Worm (Caenorhabditis elegans) whole organism, mixed stage, embryonic: ENCODE results near the gene fbxb-15.

Source experiments
- bed-3 ChIP-seq: fragments of 200-800 bp; sonication (Bioruptor generic); optimal IDR thresholded peaks from 3 replicates; lab custom pipeline; 2018; ENCODE audit warnings: mild to moderate bottlenecking, missing genetic modification characterization, moderate library complexity, missing compliant biosample characterization
- blmp-1 ChIP-seq: fragments of 150-350 bp; optimal IDR thresholded peaks from 2 replicates; lab custom pipeline; 2014; ENCODE audit warnings: missing biosample characterization, missing genetic modification characterization
- ceh-39 ChIP-seq: fragments of 150-350 bp; optimal IDR thresholded peaks from 2 replicates; lab custom pipeline; 2014; ENCODE audit warnings: missing biosample characterization, missing genetic modification characterization
- ceh-43 ChIP-seq: fragments of 200-800 bp; sonication (Bioruptor generic); optimal IDR thresholded peaks from 2 replicates; lab custom pipeline; 2018; ENCODE audit warnings: mild to moderate bottlenecking, missing genetic modification characterization, moderate library complexity, missing compliant biosample characterization
- ceh-83 ChIP-seq: fragments of 200-800 bp; sonication (Bioruptor generic); optimal IDR thresholded peaks from 2 replicates; lab custom pipeline; 2018; ENCODE audit warnings: mild to moderate bottlenecking, missing genetic modification characterization, missing compliant biosample characterization
- ces-1 ChIP-seq: fragments of 150-350 bp; optimal IDR thresholded peaks from 2 replicates; lab custom pipeline; 2014; ENCODE audit warnings: missing biosample characterization, missing genetic modification reagents, missing genetic modification characterization
- cnd-1 ChIP-seq: fragments of 200-800 bp; sonication (Bioruptor generic); optimal IDR thresholded peaks from 2 replicates; lab custom pipeline; 2018; ENCODE audit warnings: mild to moderate bottlenecking, missing genetic modification characterization, missing compliant biosample characterization
- drap-1 ChIP-seq: fragments of 200-800 bp; sonication (Bioruptor generic); optimal IDR thresholded peaks from 3 replicates; lab custom pipeline; 2018; ENCODE audit warnings: mild to moderate bottlenecking, missing genetic modification characterization, missing compliant biosample characterization
- elt-1 ChIP-seq: sonication (generic microtip); optimal IDR thresholded peaks from 2 replicates; lab custom pipeline; 2017; ENCODE audit warnings: missing genetic modification characterization, mild to moderate bottlenecking, missing compliant biosample characterization, antibody characterized with exemption, moderate library complexity, borderline replicate concordance; ENCODE audit not compliant: insufficient read depth
- elt-3 ChIP-seq: fragments of 150-350 bp; optimal IDR thresholded peaks from 2 replicates; lab custom pipeline; 2014; ENCODE audit warnings: missing biosample characterization, missing genetic modification characterization
- flh-1 ChIP-seq: fragments of 200-800 bp; sonication (Bioruptor generic); optimal IDR thresholded peaks from 2 replicates; lab custom pipeline; 2018; ENCODE audit warnings: mild to moderate bottlenecking, missing genetic modification characterization, moderate library complexity, missing compliant biosample characterization
- hlh-1 ChIP-seq: fragments of 150-350 bp; optimal IDR thresholded peaks from 2 replicates; lab custom pipeline; 2014; ENCODE audit warnings: missing biosample characterization, missing genetic modification reagents, missing genetic modification characterization
- lin-13 ChIP-seq: fragments of 150-350 bp; optimal IDR thresholded peaks from 2 replicates; lab custom pipeline; 2014; ENCODE audit warnings: missing biosample characterization, missing genetic modification characterization
- lin-32 ChIP-seq: fragments of 200-800 bp; sonication (Bioruptor generic); optimal IDR thresholded peaks from 2 replicates; lab custom pipeline; 2018; ENCODE audit warnings: mild to moderate bottlenecking, missing genetic modification characterization, missing compliant biosample characterization
- mls-2 ChIP-seq: sonication (generic microtip); optimal IDR thresholded peaks from 2 replicates; lab custom pipeline; 2016; ENCODE audit warnings: mild to moderate bottlenecking, missing genetic modification characterization, moderate library complexity, missing compliant biosample characterization
- nhr-12 ChIP-seq: fragments of 150-350 bp; optimal IDR thresholded peaks from 2 replicates; lab custom pipeline; 2014; ENCODE audit warnings: missing biosample characterization, missing genetic modification characterization
- nhr-2 ChIP-seq: fragments of 150-350 bp; optimal IDR thresholded peaks from 2 replicates; lab custom pipeline; 2014; ENCODE audit warnings: missing biosample characterization, missing genetic modification characterization
- nhr-237 ChIP-seq: fragments of 150-350 bp; optimal IDR thresholded peaks from 2 replicates; lab custom pipeline; 2014; ENCODE audit warnings: missing biosample characterization, missing genetic modification characterization
- nhr-28 ChIP-seq: fragments of 150-350 bp; optimal IDR thresholded peaks from 2 replicates; lab custom pipeline; 2014; ENCODE audit warnings: missing biosample characterization, missing genetic modification characterization
- nhr-76 ChIP-seq: sonication (generic microtip); optimal IDR thresholded peaks from 2 replicates; lab custom pipeline; 2017; ENCODE audit warnings: missing biosample characterization, missing genetic modification characterization
- sem-2 ChIP-seq: fragments of 200-800 bp; sonication (Bioruptor generic); optimal IDR thresholded peaks from 2 replicates; lab custom pipeline; 2018; ENCODE audit warnings: mild to moderate bottlenecking, missing genetic modification characterization, missing compliant biosample characterization
- snpc-4 ChIP-seq: fragments of 150-350 bp; optimal IDR thresholded peaks from 2 replicates; lab custom pipeline; 2014; ENCODE audit warnings: missing biosample characterization, missing genetic modification characterization
- sptf-1 ChIP-seq: sonication (generic microtip); optimal IDR thresholded peaks from 2 replicates; lab custom pipeline; 2017; ENCODE audit warnings: mild to moderate bottlenecking, missing genetic modification characterization, moderate library complexity, missing compliant biosample characterization
- tbx-8 ChIP-seq: fragments of 200-800 bp; sonication (Bioruptor generic); optimal IDR thresholded peaks from 2 replicates; lab custom pipeline; 2018; ENCODE audit warnings: mild to moderate bottlenecking, missing genetic modification characterization, moderate library complexity, missing compliant biosample characterization
- unc-120 ChIP-seq: sonication (generic microtip); optimal IDR thresholded peaks from 2 replicates; lab custom pipeline; 2017; ENCODE audit warnings: missing genetic modification characterization, missing compliant biosample characterization; ENCODE audit not compliant: poor library complexity, severe bottlenecking
- unc-39 ChIP-seq: fragments of 150-350 bp; optimal IDR thresholded peaks from 2 replicates; lab custom pipeline; 2014; ENCODE audit warnings: missing biosample characterization, missing genetic modification characterization
- unc-62 ChIP-seq: fragments of 150-350 bp; optimal IDR thresholded peaks from 2 replicates; lab custom pipeline; 2014; ENCODE audit warnings: missing biosample characterization, missing genetic modification reagents, missing genetic modification characterization
- zip-8 ChIP-seq: fragments of 150-350 bp; optimal IDR thresholded peaks from 2 replicates; lab custom pipeline; 2014; ENCODE audit warnings: missing biosample characterization, missing genetic modification characterization
- ztf-11 ChIP-seq: fragments of 150-350 bp; optimal IDR thresholded peaks from 2 replicates; lab custom pipeline; 2014; ENCODE audit warnings: missing biosample characterization, missing genetic modification characterization

Gene fbxb-15

ce11 chrII:1653397-1653796, at the start of gene fbxb-15:
Gene fbxb-15, minus strand, starts transcription at chrII:1653497.
- TF ChIP-seq ceh-43 (GFP tag; lab: Kevin White, UChicago) = no peak
- no peak for TF ChIP-seq nhr-2 (tag; lab: Kevin White, UChicago)
- TF ChIP-seq ceh-39 (tag; lab: Kevin White, UChicago) = no peak
- no peak for TF ChIP-seq zip-8
- no peak for TF ChIP-seq unc-39 (tag; lab: Kevin White, UChicago)
- no peak for TF ChIP-seq nhr-76
- no peak for TF ChIP-seq unc-120

- TF ChIP-seq nhr-28 (tag; lab: Kevin White, UChicago) = no peak
- TF ChIP-seq ceh-43 (GFP tag; lab: Kevin White, UChicago) = no peak
- TF ChIP-seq unc-120 = no peak
Measured at ce11 chrII:1695861-1696260, 42.6 kb upstream of the fbxb-15 start, which contains the start of gene F58E1.13. Gene F58E1.13, minus strand, starts transcription at chrII:1695872.

ce11 chrII:1694530-1694929, 41.2 kb upstream of the fbxb-15 start, which contains the start of gene fbxc-26:
Gene fbxc-26, minus strand, starts transcription at chrII:1694630.
- TF ChIP-seq drap-1 (no peak), mls-2 (tag; lab: Kevin White, UChicago) (no peak), snpc-4 (tag; lab: Kevin White, UChicago) (no peak), elt-1 (tag; lab: Kevin White, UChicago) (no peak), ces-1 (GFP tag; lab: Kevin White, UChicago) (no peak), sem-2 (GFP tag; lab: Kevin White, UChicago) (no peak), nhr-28 (tag; lab: Kevin White, UChicago) (no peak), tbx-8 (no peak), ceh-39 (tag; lab: Kevin White, UChicago) (no peak), nhr-2 (tag; lab: Kevin White, UChicago) (no peak), lin-32 (GFP tag; lab: Kevin White, UChicago) (no peak), flh-1 (no peak), hlh-1 (tag; lab: Kevin White, UChicago) (no peak), blmp-1 (tag; lab: Kevin White, UChicago) (no peak), elt-3 (tag; lab: Kevin White, UChicago) (no peak), unc-39 (tag; lab: Kevin White, UChicago) (no peak), cnd-1 (tag; lab: Kevin White, UChicago) (no peak)
- TF ChIP-seq, all 35 proteins: peak for 0

ce11 chrII:1692827-1693226, 39.5 kb upstream of the fbxb-15 start, which contains the start of gene fbxc-21:
Gene fbxc-21, minus strand, starts transcription at chrII:1692927.
- TF ChIP-seq zip-8 (no peak), bed-3 (no peak), drap-1 (no peak), nhr-76 (no peak), ceh-39 (tag; lab: Kevin White, UChicago) (no peak), tbx-8 (no peak), unc-39 (tag; lab: Kevin White, UChicago) (no peak), nhr-237 (tag; lab: Kevin White, UChicago) (no peak)

- TF ChIP-seq nhr-28 (tag; lab: Kevin White, UChicago) (no peak), tbx-8 (no peak), ceh-83 (GFP tag; lab: Kevin White, UChicago) (no peak), snpc-4 (tag; lab: Kevin White, UChicago) (no peak), ceh-43 (GFP tag; lab: Kevin White, UChicago) (no peak), ceh-39 (tag; lab: Kevin White, UChicago) (no peak), nhr-237 (tag; lab: Kevin White, UChicago) (no peak), unc-62 (GFP tag; lab: Kevin White, UChicago) (no peak), ztf-11 (no peak), mls-2 (tag; lab: Kevin White, UChicago) (no peak), nhr-12 (tag; lab: Kevin White, UChicago) (no peak), sptf-1 (tag; lab: Kevin White, UChicago) (no peak), lin-13 (tag; lab: Kevin White, UChicago) (no peak), unc-120 (no peak)
Measured at ce11 chrII:1691011-1691410, 37.7 kb upstream of the fbxb-15 start, which contains the start of gene fbxc-22. Gene fbxc-22, minus strand, starts transcription at chrII:1691111.

ce11 chrII:1688813-1689212, 35.5 kb upstream of the fbxb-15 start, which contains the start of the genes fbxb-18 and fbxb-19:
Gene fbxb-18, minus strand, starts transcription at chrII:1688913.
Gene fbxb-19, minus strand, starts transcription at chrII:1689181.
- no peak for TF ChIP-seq nhr-28 (tag; lab: Kevin White, UChicago)
- no peak for TF ChIP-seq ceh-43 (GFP tag; lab: Kevin White, UChicago)
- no peak for TF ChIP-seq bed-3
